Worm (Caenorhabditis elegans): ENCODE data around the gene swsn-7.

The swsn-7 gene

DNA sequence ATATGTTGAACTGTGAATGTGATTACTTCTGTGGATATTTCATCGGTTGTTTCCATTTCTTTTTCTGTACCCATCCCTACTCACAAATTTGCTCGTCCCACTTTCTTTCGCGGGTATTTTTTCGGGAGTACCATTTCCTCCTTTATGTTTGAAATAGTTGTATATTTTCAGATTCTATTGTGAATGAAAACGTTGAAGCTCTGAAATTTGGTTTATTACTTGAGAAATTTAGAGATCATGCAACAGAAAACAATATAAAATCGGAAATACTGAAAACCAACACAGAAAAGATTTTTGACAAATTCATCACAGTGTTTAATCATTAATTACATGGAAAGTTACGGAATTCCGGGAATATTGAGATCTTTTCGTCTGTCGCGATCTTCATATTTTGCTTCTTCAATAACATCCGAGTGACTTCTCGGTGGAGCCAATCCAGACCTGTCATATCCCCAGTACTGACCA, 7.0 kb downstream of the swsn-7 start:
- TF ChIP-seq F13H6.1 (tag; optimal IDR thresholded peaks at IDR 0.05) (peak; percentile 15), blmp-1 (tag; optimal IDR thresholded peaks at IDR 0.05; ENCODE audit: insufficient read depth) (peak; percentile 14), nhr-25 (tag; optimal IDR thresholded peaks at IDR 0.05) (peak; percentile 36), unc-39 (tag; optimal IDR thresholded peaks at IDR 0.05) (no peak), mbf-1 (tag; optimal IDR thresholded peaks at IDR 0.05) (no peak), sma-3 (GFP tag; optimal IDR thresholded peaks at IDR 0.05) (peak; percentile 60), alr-1 (tag; optimal IDR thresholded peaks at IDR 0.05) (no peak), ztf-4 (tag; optimal IDR thresholded peaks at IDR 0.05) (peak; percentile 58)

DNA sequence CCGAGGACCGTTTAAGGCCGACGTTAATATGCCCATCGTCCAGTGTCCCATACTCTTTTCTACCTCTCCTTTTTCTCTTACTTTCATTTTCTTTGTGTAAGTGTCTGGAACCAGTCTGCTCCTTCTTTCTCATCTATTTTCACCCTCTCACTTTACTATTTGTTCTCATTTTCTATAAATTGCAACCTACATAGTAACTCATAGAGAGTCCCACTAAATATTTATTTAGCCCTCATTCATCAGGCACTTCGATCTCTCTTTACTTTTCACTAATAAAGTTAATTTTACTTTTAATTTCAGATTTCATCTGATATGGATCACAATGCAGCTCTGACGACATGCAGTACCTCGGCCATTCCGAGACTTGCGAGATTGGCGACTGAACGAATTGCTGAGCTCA, 10.2 kb downstream of the swsn-7 start, which contains the start of gene zyg-11:
TSS of gene zyg-11 (plus strand) at position 301 of the 400 bp plus-strand sequence.
- TF ChIP-seq sma-9 (GFP tag; optimal IDR thresholded peaks at IDR 0.05) (no peak), sma-9 (tag; optimal IDR thresholded peaks at IDR 0.05) (no peak), ceh-16 (tag; optimal IDR thresholded peaks at IDR 0.05) (no peak), unc-55 (GFP tag; optimal IDR thresholded peaks at IDR 0.05) (peak; percentile 49)

DNA sequence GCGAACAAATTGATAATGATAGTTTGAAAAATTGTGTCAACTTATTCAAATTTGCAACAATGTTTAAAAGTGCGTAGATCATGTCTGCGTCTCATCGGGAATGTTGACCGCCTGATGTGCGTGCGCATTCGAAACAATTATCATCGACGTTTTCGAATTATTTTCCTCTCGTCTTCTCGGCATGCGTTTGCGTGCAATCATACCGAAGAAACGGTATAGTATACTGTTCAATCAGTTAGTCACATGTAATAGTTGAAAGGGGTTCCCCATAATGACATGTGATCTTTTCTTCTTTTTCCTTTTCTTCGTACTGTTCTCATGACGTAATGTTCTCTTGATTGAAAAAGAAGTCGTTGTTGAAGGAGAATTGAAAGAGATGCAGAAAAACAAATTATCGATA, 10.8 kb downstream of the swsn-7 start:
- TF ChIP-seq mab-5 (tag; optimal IDR thresholded peaks at IDR 0.05) (no peak), nhr-25 (tag; optimal IDR thresholded peaks at IDR 0.05) (peak; percentile 97), blmp-1 (tag; optimal IDR thresholded peaks at IDR 0.05; ENCODE audit: insufficient read depth) (peak; percentile 65), unc-62 (GFP tag; optimal IDR thresholded peaks at IDR 0.05) (no peak), ceh-16 (tag; optimal IDR thresholded peaks at IDR 0.05) (peak; percentile 38), peb-1 (tag; optimal IDR thresholded peaks at IDR 0.05) (no peak), lin-13 (GFP tag; optimal IDR thresholded peaks at IDR 0.05) (peak; percentile 12), nhr-12 (tag; optimal IDR thresholded peaks at IDR 0.05) (no peak), egl-27 (tag; optimal IDR thresholded peaks at IDR 0.05) (peak; percentile 51), ama-1 (optimal IDR thresholded peaks at IDR 0.05) (peak; percentile 20), snpc-4 (tag; optimal IDR thresholded peaks at IDR 0.05) (no peak), sma-3 (GFP tag; optimal IDR thresholded peaks at IDR 0.05) (peak; percentile 94), fos-1 (tag; optimal IDR thresholded peaks at IDR 0.05) (peak; percentile 75), nhr-11 (tag; optimal IDR thresholded peaks at IDR 0.05) (no peak), nhr-10 (tag; optimal IDR thresholded peaks at IDR 0.05) (no peak), crh-2 (tag; optimal IDR thresholded peaks at IDR 0.05) (peak; percentile 83), mdl-1 (tag; optimal IDR thresholded peaks at IDR 0.05) (peak; percentile 82 to 86), ztf-11 (tag; optimal IDR thresholded peaks at IDR 0.05) (no peak), R02D3.7 (tag; optimal IDR thresholded peaks at IDR 0.05) (no peak), nhr-129 (tag; optimal IDR thresholded peaks at IDR 0.05) (peak; percentile 92), nhr-6 (tag; optimal IDR thresholded peaks at IDR 0.05) (peak; percentile 51), F13H6.1 (tag; optimal IDR thresholded peaks at IDR 0.05) (peak; percentile 35), ztf-1 (GFP tag; conservative IDR thresholded peaks at IDR 0.05) (no peak), nhr-77 (tag; optimal IDR thresholded peaks at IDR 0.05) (no peak), Y55F3AM.14 (GFP tag; optimal IDR thresholded peaks at IDR 0.05) (no peak), aly-2 (tag; optimal IDR thresholded peaks at IDR 0.05) (no peak), lsy-2 (tag; optimal IDR thresholded peaks at IDR 0.05) (peak in 1 of 2 experiments; percentile 74), nhr-23 (tag; optimal IDR thresholded peaks at IDR 0.05) (no peak), gmeb-1 (tag; optimal IDR thresholded peaks at IDR 0.05) (peak; percentile 75), skn-1 (tag; optimal IDR thresholded peaks at IDR 0.05) (no peak), ztf-4 (tag; optimal IDR thresholded peaks at IDR 0.05) (peak; percentile 54), nhr-21 (tag; optimal IDR thresholded peaks at IDR 0.05) (peak; percentile 97), sma-9 (GFP tag; optimal IDR thresholded peaks at IDR 0.05) (peak; percentile 98), sma-9 (tag; optimal IDR thresholded peaks at IDR 0.05) (no peak), lin-11 (tag; optimal IDR thresholded peaks at IDR 0.05) (no peak), C34F6.9 (tag; optimal IDR thresholded peaks at IDR 0.05) (peak; percentile 49)

DNA sequence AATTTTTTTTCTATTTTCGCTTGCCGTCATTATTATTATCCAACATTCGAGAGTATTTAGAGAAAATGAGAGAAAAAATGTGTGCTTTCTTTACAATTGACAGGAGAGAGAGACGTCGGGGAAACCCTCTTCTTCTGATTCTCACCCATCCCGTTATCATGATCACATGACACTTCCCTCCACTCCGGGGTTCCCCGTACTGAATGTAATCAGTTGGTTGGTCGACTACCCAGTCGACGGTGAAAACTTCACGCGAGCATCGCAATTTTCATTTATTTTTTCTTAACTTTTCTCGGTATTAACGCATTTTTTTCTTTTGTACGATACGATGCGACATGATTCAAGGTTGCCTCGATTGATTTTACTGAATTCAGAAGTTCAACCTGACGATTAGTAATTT, 11.4 kb downstream of the swsn-7 start:
- TF ChIP-seq lin-39 (tag; optimal IDR thresholded peaks at IDR 0.05): no peak
- peak; percentile 44 for TF ChIP-seq egl-27 (tag; optimal IDR thresholded peaks at IDR 0.05)
- TF ChIP-seq mdl-1 (tag; optimal IDR thresholded peaks at IDR 0.05): peak in 1 of 2 experiments; percentile 47
- no peak for TF ChIP-seq alr-1 (tag; optimal IDR thresholded peaks at IDR 0.05)
- TF ChIP-seq gmeb-1 (tag; optimal IDR thresholded peaks at IDR 0.05): peak; percentile 53
- TF ChIP-seq C34F6.9 (tag; optimal IDR thresholded peaks at IDR 0.05): no peak
- TF ChIP-seq ceh-16 (tag; optimal IDR thresholded peaks at IDR 0.05): no peak
- no peak for TF ChIP-seq ztf-11 (tag; optimal IDR thresholded peaks at IDR 0.05)
- no peak for TF ChIP-seq crh-2 (tag; optimal IDR thresholded peaks at IDR 0.05)
- TF ChIP-seq nhr-6 (tag; optimal IDR thresholded peaks at IDR 0.05): no peak
- no peak for TF ChIP-seq mab-5 (tag; optimal IDR thresholded peaks at IDR 0.05)
- peak; percentile 21 for TF ChIP-seq Y55F3AM.14 (GFP tag; optimal IDR thresholded peaks at IDR 0.05)
- TF ChIP-seq snpc-4 (tag; optimal IDR thresholded peaks at IDR 0.05): no peak
- TF ChIP-seq ceh-82 (tag; optimal IDR thresholded peaks at IDR 0.05): no peak
- TF ChIP-seq ZK546.5 (tag; optimal IDR thresholded peaks at IDR 0.05): no peak
- TF ChIP-seq dmd-4 (tag; optimal IDR thresholded peaks at IDR 0.05): no peak
- no peak for TF ChIP-seq nhr-12 (tag; optimal IDR thresholded peaks at IDR 0.05)
- peak; percentile 65 for TF ChIP-seq nhr-129 (tag; optimal IDR thresholded peaks at IDR 0.05)
- no peak for TF ChIP-seq unc-39 (tag; optimal IDR thresholded peaks at IDR 0.05)
- TF ChIP-seq nhr-237 (tag; optimal IDR thresholded peaks at IDR 0.05): no peak
- no peak for TF ChIP-seq aly-2 (tag; optimal IDR thresholded peaks at IDR 0.05)
- TF ChIP-seq elt-3 (tag; optimal IDR thresholded peaks at IDR 0.05): no peak
- no peak for TF ChIP-seq R02D3.7 (tag; optimal IDR thresholded peaks at IDR 0.05)
- peak in 1 of 2 experiments; percentile 40 for TF ChIP-seq lsy-2 (tag; optimal IDR thresholded peaks at IDR 0.05)
- peak; percentile 70 for TF ChIP-seq sma-3 (GFP tag; optimal IDR thresholded peaks at IDR 0.05)
- TF ChIP-seq ama-1 (optimal IDR thresholded peaks at IDR 0.05): peak; percentile 69
- TF ChIP-seq lin-13 (GFP tag; optimal IDR thresholded peaks at IDR 0.05): no peak
- TF ChIP-seq nhr-11 (tag; optimal IDR thresholded peaks at IDR 0.05): no peak
